Comparison of ENCODE assay signal across 1 fruit fly cellular context in the genomic region with DNA sequence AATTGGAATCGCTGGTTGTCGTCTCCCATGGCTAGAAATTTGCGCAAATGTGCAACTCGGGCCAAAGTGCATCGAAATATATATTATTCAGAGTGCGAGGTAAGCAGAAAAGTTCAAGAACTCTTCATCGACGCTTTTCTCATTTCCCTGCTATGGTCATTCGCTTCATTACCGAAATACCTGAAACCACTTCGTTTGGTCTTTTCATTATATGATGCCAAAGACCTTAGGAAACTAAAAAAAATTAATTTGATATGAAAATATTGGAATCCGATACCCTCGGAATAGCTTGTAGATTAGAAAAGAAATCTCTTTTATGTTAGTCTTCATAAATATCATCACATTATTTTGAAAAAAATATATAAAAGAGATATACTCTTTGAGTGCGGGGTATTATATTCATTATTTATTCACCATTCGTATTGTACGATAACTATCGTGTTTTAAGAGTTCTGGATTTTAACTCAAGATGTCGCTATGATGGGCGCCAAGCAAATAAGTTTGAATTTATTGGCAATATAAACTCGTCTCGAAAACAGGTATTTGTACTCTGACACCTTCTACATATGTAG.
A peak's percentile ranks its signal among the peaks of the same experiment; 100 is the strongest.
TF ChIP-seq lines count a peak whose summit lies in the region.

A gene (minus strand): TSS at position 51 of the 572 bp plus-strand sequence.

TF ChIP-seq in whole organism, embryonic, 481 proteins besides CTCF, POLR2A, EP300 and RAD21 (continued from another document):
- peak; percentile 6 for TF ChIP-seq CG12391 (tag; optimal IDR thresholded peaks at IDR 0.05; lab: Kevin White, UChicago)
- 0 out of 3 replicates have a peak, but pooled peaks have one; percentile 22 for TF ChIP-seq CG34422 (GFP tag; IDR thresholded peaks at IDR 0.05; lab: Robert Waterston, UW)
- no peak for TF ChIP-seq prd (optimal IDR thresholded peaks at IDR 0.05; lab: Kevin White, UChicago)
- peak; percentile 58; the same call in 2 of the 3 replicates for TF ChIP-seq prd (GFP tag; IDR thresholded peaks at IDR 0.05; lab: Robert Waterston, UW)
- peak; percentile 63; the same call in 1 of the 2 replicates for TF ChIP-seq CG9932 (GFP tag; IDR thresholded peaks at IDR 0.05; lab: Robert Waterston, UW)
- peak; percentile 55; the same call in 1 of the 2 replicates for TF ChIP-seq slbo (GFP tag; IDR thresholded peaks at IDR 0.05; lab: Robert Waterston, UW)
- peak; percentile 65 for TF ChIP-seq Scr (GFP tag; IDR thresholded peaks at IDR 0.05; lab: Robert Waterston, UW; ENCODE audit: partially characterized antibody)
- TF ChIP-seq Max (GFP tag; optimal IDR thresholded peaks at IDR 0.05; lab: Kevin White, UChicago) = no peak
- peak; percentile 22 for TF ChIP-seq D19B (GFP tag; optimal IDR thresholded peaks at IDR 0.05; lab: Kevin White, UChicago)
- peak; percentile 8 for TF ChIP-seq PHDP (tag; optimal IDR thresholded peaks at IDR 0.05; lab: Kevin White, UChicago)
- peak in 1 of 2 experiments; percentile 36 for TF ChIP-seq bsh (GFP tag; optimal IDR thresholded peaks at IDR 0.05; lab: Kevin White, UChicago)
- TF ChIP-seq trem (tag; optimal IDR thresholded peaks at IDR 0.05; lab: Kevin White, UChicago) = no peak
- peak; percentile 44; the same call in 1 of the 2 replicates for TF ChIP-seq CG32532 (GFP tag; IDR thresholded peaks at IDR 0.05; lab: Robert Waterston, UW)
- TF ChIP-seq CG2889 (GFP tag; IDR thresholded peaks at IDR 0.05; lab: Robert Waterston, UW) = no peak
- peak; percentile 9 for TF ChIP-seq CG17829 (tag; optimal IDR thresholded peaks at IDR 0.05; lab: Kevin White, UChicago)
- TF ChIP-seq unpg (GFP tag; optimal IDR thresholded peaks at IDR 0.05; lab: Kevin White, UChicago) = peak; percentile 32
- TF ChIP-seq CoRest (tag; optimal IDR thresholded peaks at IDR 0.05; lab: Kevin White, UChicago) = peak; percentile 17
- TF ChIP-seq Dp (GFP tag; optimal IDR thresholded peaks at IDR 0.05; lab: Kevin White, UChicago) = peak; percentile 74
- TF ChIP-seq chinmo (GFP tag; IDR thresholded peaks at IDR 0.05; lab: Robert Waterston, UW; ENCODE audit: partially characterized antibody) = peak; percentile 58; the same call in 1 of the 4 replicates
- TF ChIP-seq Med (GFP tag; lab: Kevin White, UChicago) = peak; percentile 35
- peak; percentile 34 for TF ChIP-seq CG2120 (GFP tag; optimal IDR thresholded peaks at IDR 0.05; lab: Kevin White, UChicago)
- TF ChIP-seq Blimp-1 (GFP tag; optimal IDR thresholded peaks at IDR 0.05; lab: Kevin White, UChicago) = peak; percentile 28
- TF ChIP-seq Atf6 (GFP tag; IDR thresholded peaks at IDR 0.05; lab: Robert Waterston, UW) = 0 out of 2 replicates have a peak, but pooled peaks have one; percentile 19
- TF ChIP-seq amos (GFP tag; IDR thresholded peaks at IDR 0.05; lab: Robert Waterston, UW; ENCODE audit: partially characterized antibody) = peak; percentile 79
- peak; percentile 63; the same call in 2 of the 4 replicates for TF ChIP-seq Dll (GFP tag; IDR thresholded peaks at IDR 0.05; lab: Robert Waterston, UW; ENCODE audit: partially characterized antibody)
- peak in 1 of 2 experiments; percentile 8 for TF ChIP-seq Hr51 (GFP tag; optimal IDR thresholded peaks at IDR 0.05; lab: Kevin White, UChicago)
- TF ChIP-seq Sox100B (GFP tag; optimal IDR thresholded peaks at IDR 0.05; lab: Kevin White, UChicago) = no peak
- TF ChIP-seq Ets97D (GFP tag; optimal IDR thresholded peaks at IDR 0.05; lab: Kevin White, UChicago) = no peak
- TF ChIP-seq CG15269 (tag; optimal IDR thresholded peaks at IDR 0.05; lab: Kevin White, UChicago) = peak; percentile 0
- peak; percentile 20 for TF ChIP-seq pzg (GFP tag; optimal IDR thresholded peaks at IDR 0.05; lab: Kevin White, UChicago)
- TF ChIP-seq mam (GFP tag; optimal IDR thresholded peaks at IDR 0.05; lab: Kevin White, UChicago) = no peak
- TF ChIP-seq Bgb (GFP tag; IDR thresholded peaks at IDR 0.05; lab: Robert Waterston, UW; ENCODE audit: partially characterized antibody) = peak; percentile 74
- TF ChIP-seq CG17328 (GFP tag; IDR thresholded peaks at IDR 0.05; lab: Robert Waterston, UW) = peak; percentile 34; the same call in 1 of the 2 replicates
- peak; percentile 44; the same call in 2 of the 3 replicates for TF ChIP-seq knrl (GFP tag; IDR thresholded peaks at IDR 0.05; lab: Robert Waterston, UW; ENCODE audit: partially characterized antibody)
- peak; percentile 64 for TF ChIP-seq unc-4 (GFP tag; IDR thresholded peaks at IDR 0.05; lab: Robert Waterston, UW; ENCODE audit: partially characterized antibody)
- peak; percentile 75 for TF ChIP-seq CG13287 (GFP tag; IDR thresholded peaks at IDR 0.05; lab: Robert Waterston, UW; ENCODE audit: partially characterized antibody)
- TF ChIP-seq CG4404 (GFP tag; IDR thresholded peaks at IDR 0.05; lab: Robert Waterston, UW) = no peak
- TF ChIP-seq row (GFP tag; IDR thresholded peaks at IDR 0.05; lab: Robert Waterston, UW) = peak; percentile 68
- no peak for TF ChIP-seq Dbx (GFP tag; IDR thresholded peaks at IDR 0.05; lab: Robert Waterston, UW)
- peak; percentile 32; the same call in 1 of the 2 replicates for TF ChIP-seq hbn (GFP tag; IDR thresholded peaks at IDR 0.05; lab: Robert Waterston, UW; ENCODE audit: partially characterized antibody)
- TF ChIP-seq CG9609 (GFP tag; optimal IDR thresholded peaks at IDR 0.05; lab: Kevin White, UChicago) = no peak
- TF ChIP-seq CG7786 (GFP tag; optimal IDR thresholded peaks at IDR 0.05; lab: Kevin White, UChicago) = no peak
- TF ChIP-seq CG3847 (GFP tag; IDR thresholded peaks at IDR 0.05; lab: Robert Waterston, UW) = peak; percentile 37; the same call in 1 of the 2 replicates
- TF ChIP-seq E2f2 (GFP tag; IDR thresholded peaks at IDR 0.05; lab: Robert Waterston, UW) = peak; percentile 87
- peak; percentile 65 for TF ChIP-seq BEAF-32 (GFP tag; optimal IDR thresholded peaks at IDR 0.05; lab: Kevin White, UChicago)
- TF ChIP-seq H2.0 (GFP tag; IDR thresholded peaks at IDR 0.05; lab: Robert Waterston, UW) = peak; percentile 41; the same call in 1 of the 2 replicates
- 0 out of 3 replicates have a peak, but pooled peaks have one; percentile 31 for TF ChIP-seq CG34224 (GFP tag; IDR thresholded peaks at IDR 0.05; lab: Robert Waterston, UW; ENCODE audit: partially characterized antibody)
- TF ChIP-seq Xrp1 (GFP tag; IDR thresholded peaks at IDR 0.05; lab: Robert Waterston, UW) = peak; percentile 40; the same call in 1 of the 2 replicates
- 0 out of 3 replicates have a peak, but pooled peaks have one; percentile 31 for TF ChIP-seq dysf (GFP tag; IDR thresholded peaks at IDR 0.05; lab: Robert Waterston, UW)
